Worm (Caenorhabditis elegans): ENCODE measurements around the gene dyf-2.

dyf-2 gene

ce11 chrIII:13683275-13683674 is 3.0 kb downstream of the dyf-2 start:
- TF ChIP-seq cog-1 (tag; optimal IDR thresholded peaks at IDR 0.05) (no peak), tab-1 (GFP tag; IDR thresholded peaks at IDR 0.05) (no peak), ztf-23 (GFP tag; IDR thresholded peaks at IDR 0.05) (no peak), T22C8.4 (GFP tag; IDR thresholded peaks at IDR 0.05) (no peak), flt-1 (GFP tag; IDR thresholded peaks at IDR 0.05) (no peak), klf-2 (GFP tag; conservative IDR thresholded peaks at IDR 0.05) (no peak), med-1 (GFP tag; optimal IDR thresholded peaks at IDR 0.05; ENCODE audit: insufficient read depth) (no peak), ztf-29 (GFP tag; IDR thresholded peaks at IDR 0.05) (no peak), ref-1 (GFP tag; conservative IDR thresholded peaks at IDR 0.05) (no peak)

- TF ChIP-seq ztf-23 (GFP tag; IDR thresholded peaks at IDR 0.05) (no peak), klf-2 (GFP tag; conservative IDR thresholded peaks at IDR 0.05) (no peak), ztf-29 (GFP tag; IDR thresholded peaks at IDR 0.05) (no peak), cog-1 (tag; optimal IDR thresholded peaks at IDR 0.05) (no peak), tab-1 (GFP tag; IDR thresholded peaks at IDR 0.05) (no peak), flt-1 (GFP tag; IDR thresholded peaks at IDR 0.05) (no peak), ref-1 (GFP tag; conservative IDR thresholded peaks at IDR 0.05) (no peak), T22C8.4 (GFP tag; IDR thresholded peaks at IDR 0.05) (no peak), med-1 (GFP tag; optimal IDR thresholded peaks at IDR 0.05; ENCODE audit: insufficient read depth) (no peak)
Observed at ce11 chrIII:13682019-13682418, 4.2 kb downstream of the dyf-2 start.

- TF ChIP-seq T22C8.4 (GFP tag; IDR thresholded peaks at IDR 0.05) (no peak), ztf-23 (GFP tag; IDR thresholded peaks at IDR 0.05) (no peak), tab-1 (GFP tag; IDR thresholded peaks at IDR 0.05) (no peak), cog-1 (tag; optimal IDR thresholded peaks at IDR 0.05) (no peak), med-1 (GFP tag; optimal IDR thresholded peaks at IDR 0.05; ENCODE audit: insufficient read depth) (no peak), klf-2 (GFP tag; conservative IDR thresholded peaks at IDR 0.05) (no peak), ztf-29 (GFP tag; IDR thresholded peaks at IDR 0.05) (no peak), ref-1 (GFP tag; conservative IDR thresholded peaks at IDR 0.05) (no peak), flt-1 (GFP tag; IDR thresholded peaks at IDR 0.05) (no peak)
Observed at ce11 chrIII:13678761-13679495, 7.3 kb downstream of the dyf-2 start, which contains the start of gene sid-2. sid-2 (plus strand) TSS chrIII:13679445.

ce11 chrIII:13672654-13673330 is 13.5 kb downstream of the dyf-2 start, which contains the start of gene aqp-11:
aqp-11 (plus strand) TSS chrIII:13673280.
- no peak for TF ChIP-seq med-1 (GFP tag; optimal IDR thresholded peaks at IDR 0.05; ENCODE audit: insufficient read depth)
- no peak for TF ChIP-seq ztf-23 (GFP tag; IDR thresholded peaks at IDR 0.05)
- TF ChIP-seq tab-1 (GFP tag; IDR thresholded peaks at IDR 0.05), result no peak
- no peak for TF ChIP-seq flt-1 (GFP tag; IDR thresholded peaks at IDR 0.05)
- no peak for TF ChIP-seq cog-1 (tag; optimal IDR thresholded peaks at IDR 0.05)
- TF ChIP-seq ref-1 (GFP tag; conservative IDR thresholded peaks at IDR 0.05), result no peak
- TF ChIP-seq klf-2 (GFP tag; conservative IDR thresholded peaks at IDR 0.05), result no peak
- TF ChIP-seq T22C8.4 (GFP tag; IDR thresholded peaks at IDR 0.05), result no peak
- no peak for TF ChIP-seq ztf-29 (GFP tag; IDR thresholded peaks at IDR 0.05)

- TF ChIP-seq ref-1 (GFP tag; conservative IDR thresholded peaks at IDR 0.05), result no peak
- TF ChIP-seq ztf-23 (GFP tag; IDR thresholded peaks at IDR 0.05), result no peak
- no peak for TF ChIP-seq tab-1 (GFP tag; IDR thresholded peaks at IDR 0.05)
- TF ChIP-seq T22C8.4 (GFP tag; IDR thresholded peaks at IDR 0.05), result no peak
- no peak for TF ChIP-seq flt-1 (GFP tag; IDR thresholded peaks at IDR 0.05)
- no peak for TF ChIP-seq med-1 (GFP tag; optimal IDR thresholded peaks at IDR 0.05; ENCODE audit: insufficient read depth)
Observed at ce11 chrIII:13669519-13669918, 16.7 kb downstream of the dyf-2 start.

ce11 chrIII:13667739-13668138 is 18.5 kb downstream of the dyf-2 start, which contains the start of gene flp-15:
flp-15 (minus strand) TSS chrIII:13667839.
- TF ChIP-seq ztf-29 (GFP tag; IDR thresholded peaks at IDR 0.05), result no peak
- no peak for TF ChIP-seq ztf-23 (GFP tag; IDR thresholded peaks at IDR 0.05)
- TF ChIP-seq T22C8.4 (GFP tag; IDR thresholded peaks at IDR 0.05), result no peak
- no peak for TF ChIP-seq med-1 (GFP tag; optimal IDR thresholded peaks at IDR 0.05; ENCODE audit: insufficient read depth)
- TF ChIP-seq ref-1 (GFP tag; conservative IDR thresholded peaks at IDR 0.05), result no peak
- no peak for TF ChIP-seq klf-2 (GFP tag; conservative IDR thresholded peaks at IDR 0.05)
- no peak for TF ChIP-seq cog-1 (tag; optimal IDR thresholded peaks at IDR 0.05)
- no peak for TF ChIP-seq tab-1 (GFP tag; IDR thresholded peaks at IDR 0.05)
- TF ChIP-seq flt-1 (GFP tag; IDR thresholded peaks at IDR 0.05), result no peak

ce11 chrIII:13666406-13666805 is 19.8 kb downstream of the dyf-2 start:
- TF ChIP-seq klf-2 (GFP tag; conservative IDR thresholded peaks at IDR 0.05) (no peak), flt-1 (GFP tag; IDR thresholded peaks at IDR 0.05) (no peak), cog-1 (tag; optimal IDR thresholded peaks at IDR 0.05) (no peak), T22C8.4 (GFP tag; IDR thresholded peaks at IDR 0.05) (no peak)

ce11 chrIII:13660123-13660522 is 26.1 kb downstream of the dyf-2 start:
- TF ChIP-seq flt-1 (GFP tag; IDR thresholded peaks at IDR 0.05), result 0 out of 2 replicates have a peak, but pooled peaks have one; percentile 58
- TF ChIP-seq ztf-23 (GFP tag; IDR thresholded peaks at IDR 0.05), result no peak

ce11 chrIII:13659028-13659427 is 27.2 kb downstream of the dyf-2 start:
- TF ChIP-seq cog-1 (tag; optimal IDR thresholded peaks at IDR 0.05) (no peak), tab-1 (GFP tag; IDR thresholded peaks at IDR 0.05) (no peak), ref-1 (GFP tag; conservative IDR thresholded peaks at IDR 0.05) (no peak), T22C8.4 (GFP tag; IDR thresholded peaks at IDR 0.05) (no peak), med-1 (GFP tag; optimal IDR thresholded peaks at IDR 0.05; ENCODE audit: insufficient read depth) (no peak), ztf-23 (GFP tag; IDR thresholded peaks at IDR 0.05) (no peak), ztf-29 (GFP tag; IDR thresholded peaks at IDR 0.05) (no peak), klf-2 (GFP tag; conservative IDR thresholded peaks at IDR 0.05) (no peak), flt-1 (GFP tag; IDR thresholded peaks at IDR 0.05) (no peak)
